Worm (Caenorhabditis elegans) whole organism, young adult: Measurements from ENCODE around the gene acc-3.

Experiments used
- C17E4.6 ChIP-seq: fragments of 200-800 bp; sonication (Bioruptor generic); IDR thresholded peaks from 2 replicates; pipeline ENCODE4 v1.3.6; 2022; ENCODE audit warnings: missing genetic modification reagents, missing genetic modification characterization, missing compliant biosample characterization
- F39B2.1 ChIP-seq: fragments of 200-800 bp; sonication (Bioruptor generic); IDR thresholded peaks from 2 replicates; pipeline ENCODE4 v1.3.6; 2022; ENCODE audit warnings: missing genetic modification reagents, missing genetic modification characterization, missing compliant biosample characterization
- T26A5.8 ChIP-seq: sonication (generic microtip); optimal IDR thresholded peaks from 2 replicates; lab custom pipeline; 2016; ENCODE audit warnings: missing genetic modification characterization, missing compliant biosample characterization
- Y53G8AR.9 ChIP-seq: fragments of 200-800 bp; sonication (Bioruptor generic); conservative IDR thresholded peaks from 2 replicates; pipeline ENCODE4 v1.3.6; 2022; ENCODE audit warnings: missing genetic modification reagents, missing genetic modification characterization, missing compliant biosample characterization
- Y79H2A.3 ChIP-seq: fragments of 200-800 bp; sonication (Bioruptor generic); conservative IDR thresholded peaks from 2 replicates; pipeline ENCODE4 v1.3.6; 2022; ENCODE audit warnings: missing genetic modification reagents, missing genetic modification characterization, missing compliant biosample characterization
- Y95B8A.8 ChIP-seq: fragments of 200-800 bp; sonication (Bioruptor generic); IDR thresholded peaks from 2 replicates; pipeline ENCODE4 v1.3.6; 2022; ENCODE audit warnings: missing genetic modification reagents, missing genetic modification characterization, missing compliant biosample characterization
- ama-1 ChIP-seq, 3 experiments: fragments of 150-350 bp in 1 of 3; sonication (generic microtip) in 2 of 3; optimal IDR thresholded peaks; 2 replicates each; lab custom pipeline; 2014 to 2018; ENCODE audit warnings: missing biosample characterization in 2 of 3, missing genetic modification characterization in 2 of 3, missing genetic modification reagents in 2 of 3
- athp-1 ChIP-seq: sonication (generic microtip); optimal IDR thresholded peaks from 2 replicates; lab custom pipeline; 2017; ENCODE audit warnings: mild to moderate bottlenecking, missing genetic modification characterization, missing compliant biosample characterization
- attf-3 ChIP-seq: fragments of 200-800 bp; sonication (Bioruptor generic); conservative IDR thresholded peaks from 2 replicates; pipeline ENCODE4 v1.3.6; 2022; ENCODE audit warnings: missing genetic modification reagents, missing genetic modification characterization, missing compliant biosample characterization
- bed-1 ChIP-seq: fragments of 200-800 bp; sonication (Bioruptor generic); IDR thresholded peaks from 2 replicates; pipeline ENCODE4 v1.3.6; 2022; ENCODE audit warnings: missing genetic modification reagents, missing genetic modification characterization, missing compliant biosample characterization
- bed-2 ChIP-seq: fragments of 200-800 bp; sonication (Bioruptor generic); IDR thresholded peaks from 2 replicates; pipeline ENCODE4 v1.3.6; 2022; ENCODE audit warnings: missing genetic modification reagents, missing genetic modification characterization, missing compliant biosample characterization
- cebp-1 ChIP-seq, 2 experiments: fragments of 200-800 bp in 1 of 2; sonication (Bioruptor generic) in 1 of 2; sonication (generic microtip) in 1 of 2; IDR thresholded peaks in 1 of 2; optimal IDR thresholded peaks in 1 of 2; 2 replicates each; pipeline versions ENCODE4 v1.3.6 to Lab custom; 2017 to 2022; ENCODE audit warnings: missing compliant biosample characterization in 2 of 2, missing genetic modification characterization in 2 of 2, mild to moderate bottlenecking in 1 of 2, missing genetic modification reagents in 1 of 2, moderate library complexity in 1 of 2
- ceh-100 ChIP-seq: fragments of 200-800 bp; sonication (Bioruptor generic); IDR thresholded peaks from 2 replicates; pipeline ENCODE4 v1.3.6; 2022; ENCODE audit warnings: missing genetic modification reagents, missing genetic modification characterization, missing compliant biosample characterization
- ceh-27 ChIP-seq: fragments of 200-800 bp; sonication (Bioruptor generic); optimal IDR thresholded peaks from 2 replicates; lab custom pipeline; 2018; ENCODE audit warnings: mild to moderate bottlenecking, missing genetic modification characterization, moderate library complexity, missing compliant biosample characterization
- dox-1 ChIP-seq: fragments of 200-800 bp; sonication (Bioruptor generic); IDR thresholded peaks from 2 replicates; pipeline ENCODE4 v1.3.6; 2022; ENCODE audit warnings: missing genetic modification reagents, missing genetic modification characterization, missing compliant biosample characterization
- dpl-1 ChIP-seq: fragments of 150-350 bp; optimal IDR thresholded peaks from 2 replicates; lab custom pipeline; 2014; ENCODE audit warnings: missing biosample characterization, missing genetic modification reagents, missing genetic modification characterization
- egrh-3 ChIP-seq: fragments of 200-800 bp; sonication (Bioruptor generic); IDR thresholded peaks from 2 replicates; pipeline ENCODE4 v1.3.6; 2022; ENCODE audit warnings: missing genetic modification reagents, missing genetic modification characterization, missing compliant biosample characterization
- ekl-4 ChIP-seq: fragments of 200-800 bp; sonication (Bioruptor generic); IDR thresholded peaks from 2 replicates; pipeline ENCODE4 v1.3.6; 2022; ENCODE audit warnings: missing genetic modification reagents, missing genetic modification characterization, missing compliant biosample characterization
- fkh-3 ChIP-seq: sonication (generic microtip); optimal IDR thresholded peaks from 2 replicates; lab custom pipeline; 2016; ENCODE audit warnings: mild to moderate bottlenecking, missing genetic modification characterization, missing compliant biosample characterization
- gei-17 ChIP-seq: fragments of 200-800 bp; sonication (Bioruptor generic); optimal IDR thresholded peaks from 2 replicates; lab custom pipeline; 2018; ENCODE audit warnings: mild to moderate bottlenecking, missing genetic modification characterization, missing compliant biosample characterization
- hmg-1.2 ChIP-seq: fragments of 200-800 bp; sonication (Bioruptor generic); IDR thresholded peaks from 2 replicates; pipeline ENCODE4 v1.3.6; 2022; ENCODE audit warnings: missing genetic modification reagents, missing genetic modification characterization, missing compliant biosample characterization
- lin-40 ChIP-seq: sonication (generic microtip); optimal IDR thresholded peaks from 2 replicates; lab custom pipeline; 2016; ENCODE audit warnings: missing genetic modification characterization, mild to moderate bottlenecking, missing compliant biosample characterization, missing genotype, missing genetic modification reagents
- lsl-1 ChIP-seq: fragments of 200-800 bp; sonication (Bioruptor generic); optimal IDR thresholded peaks from 2 replicates; lab custom pipeline; 2018; ENCODE audit warnings: mild to moderate bottlenecking, missing genetic modification characterization, moderate library complexity, missing compliant biosample characterization
- mcd-1 ChIP-seq: fragments of 200-800 bp; sonication (Bioruptor generic); IDR thresholded peaks from 2 replicates; pipeline ENCODE4 v1.3.6; 2022; ENCODE audit warnings: missing genetic modification reagents, missing genetic modification characterization, missing compliant biosample characterization
- nhr-120 ChIP-seq: fragments of 200-800 bp; sonication (Bioruptor generic); IDR thresholded peaks from 2 replicates; pipeline ENCODE4 v1.3.6; 2022; ENCODE audit warnings: missing genetic modification characterization, missing compliant biosample characterization
- nhr-80 ChIP-seq: sonication (generic microtip); optimal IDR thresholded peaks from 2 replicates; lab custom pipeline; 2016; ENCODE audit warnings: missing genetic modification characterization, missing compliant biosample characterization
- nhr-90 ChIP-seq: sonication (generic microtip); optimal IDR thresholded peaks from 2 replicates; lab custom pipeline; 2016; ENCODE audit warnings: missing genotype, mild to moderate bottlenecking, missing genetic modification characterization, missing compliant biosample characterization
- pbrm-1 ChIP-seq: fragments of 200-800 bp; sonication (Bioruptor generic); IDR thresholded peaks from 2 replicates; pipeline ENCODE4 v1.3.6; 2022; ENCODE audit warnings: missing genetic modification reagents, missing genetic modification characterization, missing compliant biosample characterization
- repo-1 ChIP-seq: sonication (generic microtip); optimal IDR thresholded peaks from 2 replicates; lab custom pipeline; 2017; ENCODE audit warnings: mild to moderate bottlenecking, missing genetic modification characterization, missing compliant biosample characterization
- sdz-38 ChIP-seq: sonication (generic microtip); optimal IDR thresholded peaks from 2 replicates; lab custom pipeline; 2016; ENCODE audit warnings: missing genotype, missing genetic modification characterization, missing compliant biosample characterization
- sea-2 ChIP-seq: fragments of 200-800 bp; sonication (Bioruptor generic); IDR thresholded peaks from 2 replicates; pipeline ENCODE4 v1.3.6; 2022; ENCODE audit warnings: missing genetic modification characterization, missing compliant biosample characterization
- sptf-2 ChIP-seq: fragments of 200-800 bp; sonication (Bioruptor generic); optimal IDR thresholded peaks from 2 replicates; lab custom pipeline; 2018; ENCODE audit warnings: mild to moderate bottlenecking, missing genetic modification characterization, missing compliant biosample characterization
- unc-130 ChIP-seq: sonication (generic microtip); optimal IDR thresholded peaks from 2 replicates; lab custom pipeline; 2016; ENCODE audit warnings: missing genetic modification reagents, missing genetic modification characterization, missing compliant biosample characterization
- zfh-2 ChIP-seq: fragments of 200-800 bp; sonication (Bioruptor generic); conservative IDR thresholded peaks from 2 replicates; pipeline ENCODE4 v1.3.6; 2022; ENCODE audit warnings: missing genetic modification reagents, missing genetic modification characterization, missing compliant biosample characterization
- ztf-22 ChIP-seq: fragments of 200-800 bp; sonication (Bioruptor generic); optimal IDR thresholded peaks from 2 replicates; lab custom pipeline; 2018; ENCODE audit warnings: mild to moderate bottlenecking, missing genetic modification characterization, moderate library complexity, missing compliant biosample characterization
- ztf-25 ChIP-seq: fragments of 200-800 bp; sonication (Bioruptor generic); IDR thresholded peaks from 2 replicates; pipeline ENCODE4 v1.3.6; 2022; ENCODE audit warnings: missing genetic modification reagents, missing genetic modification characterization, missing compliant biosample characterization

Gene acc-3

DNA sequence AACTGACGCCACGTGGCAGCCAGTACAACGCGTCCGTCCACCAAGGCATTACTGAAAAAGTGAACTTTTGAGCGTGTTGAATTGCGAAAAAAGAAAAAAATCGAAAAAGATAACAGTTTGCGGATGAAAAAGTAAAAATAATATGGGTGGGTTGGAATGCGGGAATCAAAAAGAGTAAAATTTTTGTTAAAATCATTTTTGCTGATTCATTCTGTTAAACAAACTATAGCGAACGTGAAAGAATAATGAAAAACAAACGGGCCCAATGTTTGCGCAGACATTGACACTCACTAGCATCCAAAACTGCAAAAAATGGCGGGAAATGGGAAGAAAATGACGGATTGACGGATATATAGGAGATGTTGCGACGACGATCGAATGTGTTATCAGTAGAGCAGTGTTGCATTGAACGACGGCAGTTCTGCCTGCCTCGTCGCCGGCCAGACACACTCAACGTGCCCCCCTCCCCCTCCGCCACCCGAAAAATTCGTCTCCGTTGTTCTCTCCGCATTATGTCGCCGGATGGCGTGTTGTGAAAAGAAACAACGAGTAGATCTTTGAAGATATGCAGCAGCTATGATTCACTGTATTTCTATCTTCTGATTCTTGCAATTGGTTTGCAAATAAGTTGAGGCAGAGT lies 27.8 kb downstream of the acc-3 start, which contains the start of gene hyl-2:
Gene hyl-2, minus strand, starts transcription at position 51 of the 640 bp plus-strand sequence.
- TF ChIP-seq ama-1 (optimal IDR thresholded peaks at IDR 0.05; lab: Kevin White, UChicago) = no peak
- TF ChIP-seq ama-1 (GFP tag; optimal IDR thresholded peaks at IDR 0.05; lab: Kevin White, UChicago) = no peak
- no peak for TF ChIP-seq Y53G8AR.9 (GFP tag; lab: Robert Waterston, UW)
- no peak for TF ChIP-seq sdz-38 (tag; lab: Kevin White, UChicago)
- TF ChIP-seq unc-130 (GFP tag; lab: Kevin White, UChicago) = no peak
- no peak for TF ChIP-seq lin-40
- TF ChIP-seq hmg-1.2 = peak; percentile 33; the same call in 1 of the 2 replicates
- TF ChIP-seq ztf-25 (GFP tag; lab: Robert Waterston, UW) = no peak
- peak; percentile 40 for TF ChIP-seq egrh-3
- no peak for TF ChIP-seq gei-17
- no peak for TF ChIP-seq cebp-1 (GFP tag; IDR thresholded peaks at IDR 0.05; lab: Robert Waterston, UW)
- TF ChIP-seq cebp-1 (tag; optimal IDR thresholded peaks at IDR 0.05; lab: Kevin White, UChicago) = peak; percentile 26
- TF ChIP-seq F39B2.1 (GFP tag; lab: Robert Waterston, UW) = no peak
- TF ChIP-seq lsl-1 (GFP tag; lab: Kevin White, UChicago) = no peak
- peak; percentile 37; the same call in 1 of the 2 replicates for TF ChIP-seq dox-1 (GFP tag; lab: Robert Waterston, UW)
- no peak for TF ChIP-seq C17E4.6 (GFP tag; lab: Robert Waterston, UW)
- TF ChIP-seq Y79H2A.3 = no peak
- no peak for TF ChIP-seq pbrm-1 (GFP tag; lab: Robert Waterston, UW)
- TF ChIP-seq ztf-22 = no peak
- TF ChIP-seq attf-3 (GFP tag; lab: Robert Waterston, UW) = no peak
- TF ChIP-seq ekl-4 (GFP tag; lab: Robert Waterston, UW) = no peak
- peak; percentile 74 for TF ChIP-seq mcd-1
- TF ChIP-seq athp-1 (tag; lab: Kevin White, UChicago) = no peak
- no peak for TF ChIP-seq nhr-120 (GFP tag; lab: Robert Waterston, UW)
- no peak for TF ChIP-seq fkh-3 (tag; lab: Kevin White, UChicago)
- peak; percentile 88 for TF ChIP-seq zfh-2
- TF ChIP-seq ceh-27 (GFP tag; lab: Kevin White, UChicago) = peak; percentile 66

DNA sequence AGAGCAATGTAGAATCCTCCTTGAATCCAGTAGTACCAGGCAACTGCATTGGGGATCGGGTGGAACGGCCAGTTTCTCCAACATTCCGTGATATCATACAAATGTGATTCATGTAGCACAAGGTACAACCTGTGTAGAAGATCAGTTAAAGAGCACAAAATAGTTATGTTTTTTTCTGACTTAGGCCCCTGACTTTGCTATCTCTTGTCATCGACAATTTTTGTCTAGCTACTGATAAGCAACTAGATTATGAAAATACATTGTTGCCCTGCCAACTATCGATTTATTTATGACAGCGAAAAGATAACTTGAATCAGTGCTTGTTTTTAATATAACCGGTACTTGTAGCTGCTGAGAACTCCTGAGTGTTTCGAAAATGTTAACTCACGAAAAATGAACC lies 29.0 kb downstream of the acc-3 start:
- no peak for TF ChIP-seq sea-2 (GFP tag; lab: Robert Waterston, UW)
- TF ChIP-seq bed-2 (GFP tag; lab: Robert Waterston, UW) = no peak
- TF ChIP-seq Y95B8A.8 (GFP tag; lab: Robert Waterston, UW) = no peak
- no peak for TF ChIP-seq ceh-100 (GFP tag; lab: Robert Waterston, UW)
- TF ChIP-seq nhr-80 (tag; lab: Kevin White, UChicago) = peak; percentile 72
- no peak for TF ChIP-seq bed-1
- TF ChIP-seq T26A5.8 (tag; lab: Kevin White, UChicago) = no peak
- no peak for TF ChIP-seq dpl-1 (GFP tag; lab: Kevin White, UChicago)
- TF ChIP-seq sptf-2 = no peak
- no peak for TF ChIP-seq nhr-90
- TF ChIP-seq repo-1 (tag; lab: Kevin White, UChicago) = no peak
- 0 out of 2 replicates have a peak, but pooled peaks have one; percentile 7 for TF ChIP-seq dox-1 (GFP tag; lab: Robert Waterston, UW)
